Fruit fly (Drosophila melanogaster) whole organism, wandering third instar larva: ENCODE measurements around the gene CG14054.

Experiments
- CG32264 ChIP-seq: fragments of 200-800 bp; sonication (Bioruptor generic); optimal IDR thresholded peaks from 2 replicates; lab custom pipeline; 2016; ENCODE audit warnings: missing biosample characterization, missing genetic modification characterization
- CrebA ChIP-seq: fragments of 200-800 bp; sonication (Bioruptor generic); optimal IDR thresholded peaks from 2 replicates; lab custom pipeline; 2016; ENCODE audit warnings: missing biosample characterization, mild to moderate bottlenecking, missing genetic modification characterization, borderline replicate concordance
- Dfd ChIP-seq: fragments of >200 bp; optimal IDR thresholded peaks from 2 replicates; lab custom pipeline; 2017; ENCODE audit warnings: missing biosample characterization, missing genetic modification characterization
- Dif ChIP-seq: fragments of 200-275, 200-300 bp; sonication (Bioruptor generic); optimal IDR thresholded peaks from 2 replicates; lab custom pipeline; 2018; ENCODE audit warnings: missing biosample characterization, missing genetic modification characterization; ENCODE audit not compliant: partially characterized antibody
- GATAd ChIP-seq: sonication (Bioruptor generic); optimal IDR thresholded peaks from 2 replicates; lab custom pipeline; 2016; ENCODE audit warnings: missing biosample characterization, missing genetic modification characterization
- HLH106 ChIP-seq: fragments of 200-800 bp; optimal IDR thresholded peaks from 3 replicates; lab custom pipeline; 2019; ENCODE audit warnings: missing biosample characterization, mild to moderate bottlenecking, missing genetic modification characterization, moderate library complexity
- Hnf4 ChIP-seq: fragments of 200-800 bp; sonication (Bioruptor generic); optimal IDR thresholded peaks from 2 replicates; lab custom pipeline; 2016; ENCODE audit warnings: missing biosample characterization, mild to moderate bottlenecking, missing genetic modification characterization
- Hr78 ChIP-seq: fragments of >200 bp; optimal IDR thresholded peaks from 2 replicates; lab custom pipeline; 2017; ENCODE audit warnings: missing biosample characterization, missing genetic modification characterization
- Hr83 ChIP-seq: fragments of 200-300 bp; sonication (Bioruptor generic); optimal IDR thresholded peaks from 2 replicates; lab custom pipeline; 2016; ENCODE audit warnings: missing biosample characterization, mild to moderate bottlenecking, missing genetic modification characterization, moderate library complexity; ENCODE audit not compliant: poor library complexity, severe bottlenecking
- Jra ChIP-seq: sonication (Bioruptor generic); optimal IDR thresholded peaks from 2 replicates; lab custom pipeline; 2016; ENCODE audit warnings: missing biosample characterization, missing genetic modification characterization
- Mio ChIP-seq: sonication (Bioruptor generic); optimal IDR thresholded peaks from 2 replicates; lab custom pipeline; 2016; ENCODE audit warnings: missing biosample characterization, missing genetic modification characterization
- Myc ChIP-seq: fragments of >200 bp; optimal IDR thresholded peaks from 2 replicates; lab custom pipeline; 2017
- Rel ChIP-seq, 2 experiments: fragments of 200-800 bp; sonication (Bioruptor generic) in 1 of 2; optimal IDR thresholded peaks; 2 replicates in 1 of 2; 3 replicates in 1 of 2; lab custom pipeline; 2016 to 2019; ENCODE audit warnings: mild to moderate bottlenecking in 2 of 2, missing biosample characterization in 2 of 2, missing genetic modification characterization in 2 of 2, moderate library complexity in 1 of 2
- Sp1 ChIP-seq: fragments of 200-800 bp; sonication (Bioruptor generic); optimal IDR thresholded peaks from 3 replicates; lab custom pipeline; 2019; ENCODE audit warnings: missing biosample characterization, mild to moderate bottlenecking, missing genetic modification characterization, moderate library complexity
- br ChIP-seq: fragments of 200-800 bp; sonication (Bioruptor generic); optimal IDR thresholded peaks from 2 replicates; lab custom pipeline; 2016; ENCODE audit warnings: missing biosample characterization, missing genetic modification characterization
- brk ChIP-seq: fragments of 200-800 bp; sonication (Bioruptor generic); optimal IDR thresholded peaks from 2 replicates; lab custom pipeline; 2016; ENCODE audit warnings: missing biosample characterization, mild to moderate bottlenecking, missing genetic modification characterization
- dl ChIP-seq, 2 experiments: fragments of 175-275, 200-275 bp in 1 of 2; fragments of 200-275 bp in 1 of 2; sonication (Bioruptor generic); optimal IDR thresholded peaks; lab custom pipeline; 2018; ENCODE audit warnings: mild to moderate bottlenecking in 2 of 2, missing biosample characterization in 2 of 2, missing genetic modification characterization in 2 of 2, moderate library complexity in 2 of 2; ENCODE audit not compliant: partially characterized antibody in 2 of 2, insufficient read depth in 1 of 2
- ey ChIP-seq: fragments of 200-800 bp; sonication (Bioruptor generic); optimal IDR thresholded peaks from 2 replicates; lab custom pipeline; 2016; ENCODE audit warnings: missing biosample characterization, missing genetic modification characterization
- foxo ChIP-seq, 2 experiments: fragments of 200-800 bp; sonication (Bioruptor generic); optimal IDR thresholded peaks; 2 replicates in 1 of 2; 3 replicates in 1 of 2; lab custom pipeline; 2016 to 2017; ENCODE audit warnings: missing biosample characterization in 2 of 2, missing genetic modification characterization in 2 of 2
- fru ChIP-seq: fragments of 200-800 bp; sonication (Bioruptor generic); optimal IDR thresholded peaks from 3 replicates; lab custom pipeline; 2016; ENCODE audit warnings: missing biosample characterization, mild to moderate bottlenecking, missing genetic modification characterization
- h ChIP-seq: fragments of 200-800 bp; sonication (Bioruptor generic); optimal IDR thresholded peaks from 3 replicates; lab custom pipeline; 2016; ENCODE audit warnings: missing biosample characterization, mild to moderate bottlenecking, missing genetic modification characterization
- jim ChIP-seq: fragments of 175-275, 200-325 bp; sonication (Bioruptor generic); optimal IDR thresholded peaks from 2 replicates; lab custom pipeline; 2016; ENCODE audit warnings: missing biosample characterization, mild to moderate bottlenecking, missing genetic modification characterization
- lola ChIP-seq: fragments of >200 bp; optimal IDR thresholded peaks from 2 replicates; lab custom pipeline; 2017; ENCODE audit warnings: missing biosample characterization, missing genetic modification characterization
- pan ChIP-seq: fragments of >200 bp; optimal IDR thresholded peaks from 2 replicates; lab custom pipeline; 2017
- rgr ChIP-seq: fragments of 200-800 bp; sonication (Bioruptor generic); optimal IDR thresholded peaks from 3 replicates; lab custom pipeline; 2016; ENCODE audit warnings: missing biosample characterization, mild to moderate bottlenecking, missing genetic modification characterization
- sv ChIP-seq: fragments of 200-800 bp; sonication (Bioruptor generic); optimal IDR thresholded peaks from 3 replicates; lab custom pipeline; 2016; ENCODE audit warnings: missing biosample characterization, missing genetic modification characterization
- tai ChIP-seq: sonication (Bioruptor generic); optimal IDR thresholded peaks from 2 replicates; lab custom pipeline; 2016; ENCODE audit warnings: missing biosample characterization, missing genetic modification characterization
- usp ChIP-seq: fragments of >200 bp; optimal IDR thresholded peaks from 2 replicates; lab custom pipeline; 2017; ENCODE audit warnings: missing biosample characterization, missing genetic modification characterization
- woc ChIP-seq: sonication (Bioruptor generic); optimal IDR thresholded peaks from 2 replicates; lab custom pipeline; 2016; ENCODE audit warnings: missing biosample characterization, mild to moderate bottlenecking, missing genetic modification characterization

CG14054 gene

dm6 chrX:2069787-2070707 is 3.9 kb upstream of the CG14054 start:
- TF ChIP-seq brk (GFP tag; lab: Kevin White, UChicago) (no peak), Rel (GFP tag; optimal IDR thresholded peaks at IDR 0.05; lab: Kevin White, UChicago) (peak; percentile 17), Rel (tag; optimal IDR thresholded peaks at IDR 0.05; lab: Kevin White, UChicago) (no peak)

DNA sequence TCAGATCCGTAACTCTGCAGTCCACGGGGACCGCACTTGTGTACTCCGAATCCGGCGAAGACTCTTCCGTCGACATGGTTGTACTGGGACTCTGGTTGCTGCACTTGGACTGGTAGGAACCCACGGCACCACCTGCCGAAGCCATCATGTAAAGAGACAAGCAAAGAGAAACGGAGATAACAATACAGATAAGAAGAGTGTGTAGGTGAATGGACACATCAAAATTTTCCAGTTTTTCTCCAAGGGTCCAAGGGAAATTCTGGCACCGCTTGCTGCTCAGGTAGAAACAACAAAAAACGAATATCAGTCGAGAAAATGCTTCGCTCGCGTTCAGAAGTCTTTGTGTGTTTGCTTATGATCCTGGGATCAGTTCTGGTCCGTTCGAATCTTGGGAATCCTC is 2.1 kb upstream of the CG14054 start, which contains the start of gene CG4194:
Gene CG4194, plus strand, starts transcription at position 301 of the 400 bp plus-strand sequence.
- TF ChIP-seq rgr (no peak), HLH106 (tag; lab: Kevin White, UChicago) (no peak), Dif (GFP tag; lab: Kevin White, UChicago) (no peak), pan (lab: Kevin White, UChicago) (no peak), Jra (no peak), usp (GFP tag; lab: Kevin White, UChicago) (no peak), Hnf4 (GFP tag; lab: Kevin White, UChicago) (no peak), Hr78 (GFP tag; lab: Kevin White, UChicago) (no peak), dl (GFP tag; optimal IDR thresholded peaks at IDR 0.05; lab: Kevin White, UChicago; ENCODE audit: insufficient read depth in 1 of 2, partially characterized antibody in 2 of 2) (no peak), lola (GFP tag; lab: Kevin White, UChicago) (no peak), GATAd (no peak), CG32264 (GFP tag; lab: Kevin White, UChicago) (no peak)

dm6 chrX:2065073-2065472 is 1.1 kb downstream of the CG14054 start, which contains the start of gene CG4281:
TSS of gene CG4281 (minus strand) at chrX:2065142.
- TF ChIP-seq Myc, result peak; percentile 83
- TF ChIP-seq ey (GFP tag; lab: Kevin White, UChicago), result no peak
- TF ChIP-seq h (GFP tag; lab: Kevin White, UChicago), result peak; percentile 29
- peak; percentile 2 for TF ChIP-seq fru (GFP tag; lab: Kevin White, UChicago)
- peak; percentile 6 for TF ChIP-seq Sp1 (GFP tag; lab: Kevin White, UChicago)
- TF ChIP-seq woc (GFP tag; lab: Kevin White, UChicago), result peak; percentile 58
- TF ChIP-seq dl (GFP tag; optimal IDR thresholded peaks at IDR 0.05; lab: Kevin White, UChicago; ENCODE audit: insufficient read depth in 1 of 2, partially characterized antibody in 2 of 2), result no peak
- TF ChIP-seq GATAd, result no peak

DNA sequence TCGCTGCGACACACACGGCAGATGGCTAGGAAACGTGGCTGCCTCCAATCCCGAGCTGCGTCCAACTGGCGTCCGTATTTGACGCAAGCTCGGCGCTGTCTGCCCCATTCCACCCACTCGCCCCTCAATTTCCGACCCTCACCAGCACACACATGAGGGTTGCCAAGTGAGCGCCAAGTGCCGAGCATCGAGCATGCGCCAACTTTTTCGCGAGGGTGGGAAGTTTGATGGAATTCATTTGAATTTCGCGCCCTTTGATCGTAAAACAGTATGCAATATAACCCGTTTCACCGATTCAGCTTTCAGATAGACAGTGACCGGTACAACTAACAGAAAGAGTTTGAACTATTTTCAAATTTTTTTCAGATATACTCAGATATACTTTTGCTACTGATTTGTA is 4.3 kb downstream of the CG14054 start, which contains the start of gene Sik2:
Gene Sik2, minus strand, starts transcription at position 67 of the 400 bp plus-strand sequence.
- TF ChIP-seq tai (no peak), Dif (GFP tag; lab: Kevin White, UChicago) (no peak), foxo (GFP tag; optimal IDR thresholded peaks at IDR 0.05; lab: Kevin White, UChicago) (no peak), Hr83 (GFP tag; lab: Kevin White, UChicago) (no peak), h (GFP tag; lab: Kevin White, UChicago) (no peak), Sp1 (GFP tag; lab: Kevin White, UChicago) (no peak), GATAd (no peak), Hnf4 (GFP tag; lab: Kevin White, UChicago) (no peak), pan (lab: Kevin White, UChicago) (no peak), Mio (GFP tag; lab: Kevin White, UChicago) (no peak), Rel (GFP tag; optimal IDR thresholded peaks at IDR 0.05; lab: Kevin White, UChicago) (no peak), Rel (tag; optimal IDR thresholded peaks at IDR 0.05; lab: Kevin White, UChicago) (no peak), CG32264 (GFP tag; lab: Kevin White, UChicago) (no peak), jim (GFP tag; lab: Kevin White, UChicago) (no peak), CrebA (GFP tag; lab: Kevin White, UChicago) (no peak), rgr (no peak), sv (GFP tag; lab: Kevin White, UChicago) (no peak), br (no peak), lola (GFP tag; lab: Kevin White, UChicago) (no peak)

DNA sequence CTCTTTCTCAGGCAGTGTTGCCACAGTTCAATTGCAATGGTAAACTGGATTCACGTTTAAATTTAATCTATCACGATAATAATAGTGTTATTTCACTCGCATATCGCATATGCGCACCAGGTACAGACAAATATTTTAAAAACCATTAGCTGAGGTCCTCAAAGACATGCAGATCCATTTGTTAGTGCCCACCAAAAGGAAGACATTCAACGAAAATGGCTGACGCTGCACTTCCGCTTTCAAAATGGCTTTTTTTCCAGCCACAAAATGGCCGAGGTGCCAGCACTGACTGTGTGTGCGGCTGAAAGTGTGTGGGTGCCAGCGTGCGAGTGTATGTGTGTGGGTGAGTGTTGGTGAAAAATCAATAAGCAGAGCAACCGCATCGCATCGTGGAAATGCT is 5.0 kb downstream of the CG14054 start:
- peak; percentile 20 for TF ChIP-seq HLH106 (tag; lab: Kevin White, UChicago)
- peak; percentile 34 for TF ChIP-seq Sp1 (GFP tag; lab: Kevin White, UChicago)
- peak; percentile 56 for TF ChIP-seq Myc
- TF ChIP-seq Dfd (GFP tag; lab: Kevin White, UChicago), result no peak
- TF ChIP-seq, all 38 proteins: peak for 3
